Worm (Caenorhabditis elegans): ENCODE results near the gene C15H9.5.

DNA sequence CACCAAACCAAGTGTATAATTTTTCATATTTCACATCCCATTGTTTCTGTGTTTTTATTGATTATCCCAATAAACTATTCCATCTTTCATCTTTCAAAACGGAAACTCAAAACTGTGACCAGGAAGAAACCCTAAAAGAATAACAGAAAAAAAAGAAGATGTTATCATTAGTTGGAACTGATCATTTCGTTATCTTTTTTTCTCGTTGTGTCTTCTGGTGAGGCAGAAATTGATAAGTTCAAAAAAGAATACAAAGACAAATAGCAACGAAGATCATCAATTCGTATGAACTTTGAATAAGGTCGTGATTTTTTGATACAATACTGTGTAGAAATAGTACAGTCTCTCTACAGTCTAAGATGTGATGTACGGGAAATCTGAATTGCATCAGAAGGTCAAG is 11.3 kb upstream of the C15H9.5 start:
- no peak for TF ChIP-seq nfya-1 (tag; optimal IDR thresholded peaks at IDR 0.05)
- TF ChIP-seq ceh-22 (tag; optimal IDR thresholded peaks at IDR 0.05): no peak
- no peak for TF ChIP-seq dve-1 (tag; optimal IDR thresholded peaks at IDR 0.05)
